Worm (Caenorhabditis elegans) whole organism, early embryonic: Measurements from ENCODE around the gene idpc-7.

ENCODE experiments used
- F13C5.2 ChIP-seq: sonication (generic microtip); optimal IDR thresholded peaks from 2 replicates; lab custom pipeline; 2017; ENCODE audit warnings: mild to moderate bottlenecking, missing genetic modification characterization, inconsistent platforms, missing compliant biosample characterization
- sea-1 ChIP-seq: fragments of 200-800 bp; sonication (Bioruptor generic); conservative IDR thresholded peaks from 2 replicates; pipeline ENCODE4 v1.3.6; 2022; ENCODE audit warnings: missing genetic modification characterization, missing compliant biosample characterization
- tbx-37 ChIP-seq: fragments of 200-800 bp; sonication (Bioruptor generic); conservative IDR thresholded peaks from 2 replicates; pipeline ENCODE4 v1.3.6; 2022; ENCODE audit warnings: missing genetic modification reagents, missing genetic modification characterization, missing compliant biosample characterization

idpc-7 gene

ce11 chrV:9568707-9569106 lies 50.1 kb downstream of the idpc-7 start, which contains the start of gene F25B3.4:
Gene F25B3.4 (minus strand): TSS chrV:9568807.
- TF ChIP-seq sea-1 (GFP tag; lab: Robert Waterston, UW): no peak
- no peak for TF ChIP-seq F13C5.2 (tag; lab: Kevin White, UChicago)
- no peak for TF ChIP-seq tbx-37 (GFP tag; lab: Robert Waterston, UW)
